Worm (Caenorhabditis elegans) whole organism, L4 larva: ENCODE data around the gene tax-6.

Experiments
- ZK546.5 ChIP-seq, 2 experiments: sonication (generic microtip); optimal IDR thresholded peaks; 2 replicates each; lab custom pipeline; 2017; ENCODE audit warnings: missing biosample characterization in 2 of 2, missing genetic modification characterization in 2 of 2
- jun-1 ChIP-seq: fragments of 150-350 bp; optimal IDR thresholded peaks from 2 replicates; lab custom pipeline; 2014; ENCODE audit warnings: missing biosample characterization, missing genetic modification reagents, missing genetic modification characterization

ce11 chrIV:10461767-10462166 lies 39.6 kb downstream of the tax-6 start, which contains the start of gene mec-3:
- TF ChIP-seq jun-1 (tag; lab: Kevin White, UChicago) (no peak), ZK546.5 (tag; optimal IDR thresholded peaks at IDR 0.05; lab: Kevin White, UChicago) (no peak)
